Fruit fly (Drosophila melanogaster) whole organism, prepupa: ENCODE measurements around the gene CG11380.

ENCODE experiments used
- Blimp-1 ChIP-seq: fragments of 200-800 bp; sonication (Bioruptor generic); optimal IDR thresholded peaks from 3 replicates; lab custom pipeline; 2017; ENCODE audit warnings: missing biosample characterization, missing genetic modification characterization, mild to moderate bottlenecking, moderate library complexity, missing genetic modification reagents
- CG10631 ChIP-seq: fragments of 200-800 bp; sonication (Bioruptor generic); optimal IDR thresholded peaks from 2 replicates; lab custom pipeline; 2016; ENCODE audit warnings: missing biosample characterization, missing genetic modification characterization
- CG11294 ChIP-seq: fragments of 200-800 bp; sonication (Bioruptor generic); IDR thresholded peaks from 2 replicates; pipeline ENCODE4 v1.3.6; 2022; ENCODE audit warnings: missing biosample characterization, missing genetic modification characterization
- CG11762 ChIP-seq: fragments of 200-800 bp; sonication (Bioruptor generic); optimal IDR thresholded peaks from 3 replicates; lab custom pipeline; 2016; ENCODE audit warnings: missing biosample characterization, missing genetic modification characterization; ENCODE audit not compliant: insufficient read depth
- CG15336 ChIP-seq: fragments of 200-800 bp; sonication (Bioruptor generic); IDR thresholded peaks from 2 replicates; pipeline ENCODE4 v1.3.6; 2022; ENCODE audit warnings: missing biosample characterization, missing genetic modification characterization
- CG1621 ChIP-seq: fragments of 200-800 bp; sonication (Bioruptor generic); optimal IDR thresholded peaks from 3 replicates; lab custom pipeline; 2018; ENCODE audit warnings: missing biosample characterization, mild to moderate bottlenecking, missing genetic modification characterization
- CG16779 ChIP-seq: fragments of 200-800 bp; sonication (Bioruptor generic); optimal IDR thresholded peaks from 3 replicates; lab custom pipeline; 2017; ENCODE audit warnings: missing biosample characterization, mild to moderate bottlenecking, missing genetic modification characterization
- CG31627 ChIP-seq: fragments of 200-800 bp; sonication (Bioruptor generic); optimal IDR thresholded peaks from 3 replicates; lab custom pipeline; 2016; ENCODE audit warnings: missing biosample characterization, missing genetic modification characterization
- CG32006 ChIP-seq: fragments of 200-800 bp; sonication (Bioruptor generic); optimal IDR thresholded peaks from 3 replicates; lab custom pipeline; 2017; ENCODE audit warnings: missing biosample characterization, mild to moderate bottlenecking, missing genetic modification characterization
- CG3919 ChIP-seq: fragments of 200-800 bp; sonication (Bioruptor generic); optimal IDR thresholded peaks from 3 replicates; lab custom pipeline; 2016; ENCODE audit warnings: missing biosample characterization, missing genetic modification characterization
- CG6163 ChIP-seq: fragments of 200-800 bp; sonication (Bioruptor generic); IDR thresholded peaks from 3 replicates; pipeline ENCODE4 v1.3.6; 2022; ENCODE audit warnings: missing biosample characterization, missing genetic modification characterization
- CG6792 ChIP-seq: fragments of 200-800 bp; sonication (Bioruptor generic); optimal IDR thresholded peaks from 3 replicates; lab custom pipeline; 2016; ENCODE audit warnings: missing biosample characterization, missing genetic modification characterization
- CG6808 ChIP-seq: fragments of 200-800 bp; sonication (Bioruptor generic); optimal IDR thresholded peaks from 3 replicates; lab custom pipeline; 2017; ENCODE audit warnings: missing biosample characterization, missing genetic modification characterization, mild to moderate bottlenecking, moderate library complexity, missing genetic modification reagents
- CG6854 ChIP-seq: fragments of 200-800 bp; sonication (Bioruptor generic); optimal IDR thresholded peaks from 2 replicates; lab custom pipeline; 2017; ENCODE audit warnings: missing biosample characterization, mild to moderate bottlenecking, missing genetic modification characterization
- CG7368 ChIP-seq: fragments of 200-800 bp; sonication (Bioruptor generic); optimal IDR thresholded peaks from 3 replicates; lab custom pipeline; 2016; ENCODE audit warnings: missing biosample characterization, missing genetic modification characterization
- CG8119 ChIP-seq: fragments of 200-800 bp; sonication (Bioruptor generic); IDR thresholded peaks from 3 replicates; pipeline ENCODE4 v1.3.6; 2022; ENCODE audit warnings: missing biosample characterization, missing genetic modification characterization
- CG8319 ChIP-seq: fragments of 200-800 bp; sonication (Bioruptor generic); optimal IDR thresholded peaks from 3 replicates; lab custom pipeline; 2016; ENCODE audit warnings: missing biosample characterization, missing genetic modification characterization
- CG8632 ChIP-seq: fragments of 200-800 bp; sonication (Bioruptor generic); optimal IDR thresholded peaks from 3 replicates; lab custom pipeline; 2016; ENCODE audit warnings: missing biosample characterization, missing genetic modification characterization
- CG9139 ChIP-seq: fragments of 200-800 bp; sonication (Bioruptor generic); optimal IDR thresholded peaks from 3 replicates; lab custom pipeline; 2017; ENCODE audit warnings: missing biosample characterization, mild to moderate bottlenecking, missing genetic modification characterization
- Eip78C ChIP-seq: fragments of 200-800 bp; sonication (Bioruptor generic); peaks from one replicate; lab custom pipeline; 2016; ENCODE audit warnings: missing biosample characterization, missing genetic modification characterization
- Eip93F ChIP-seq: fragments of 200-800 bp; sonication (Bioruptor generic); optimal IDR thresholded peaks from 2 replicates; lab custom pipeline; 2016; ENCODE audit warnings: missing biosample characterization, mild to moderate bottlenecking, missing genetic modification characterization
- Ets21C ChIP-seq: fragments of 200-800 bp; sonication (Bioruptor generic); optimal IDR thresholded peaks from 3 replicates; lab custom pipeline; 2016; ENCODE audit warnings: missing biosample characterization, missing genetic modification characterization
- Ets96B ChIP-seq: fragments of 200-800 bp; optimal IDR thresholded peaks from 2 replicates; lab custom pipeline; 2019; ENCODE audit warnings: missing biosample characterization, mild to moderate bottlenecking, missing genetic modification characterization, moderate library complexity
- Gug ChIP-seq: fragments of 200-800 bp; sonication (Bioruptor generic); IDR thresholded peaks from 2 replicates; pipeline ENCODE4 v1.3.6; 2022; ENCODE audit warnings: missing biosample characterization, missing genetic modification characterization
- Hr38 ChIP-seq: sonication (Bioruptor generic); optimal IDR thresholded peaks from 2 replicates; lab custom pipeline; 2016; ENCODE audit warnings: missing biosample characterization, missing genetic modification characterization
- Hr39 ChIP-seq: fragments of 200-800 bp; sonication (Bioruptor generic); optimal IDR thresholded peaks from 2 replicates; lab custom pipeline; 2016; ENCODE audit warnings: missing biosample characterization, missing genetic modification characterization
- Lpt ChIP-seq: fragments of 200-800 bp; sonication (Bioruptor generic); optimal IDR thresholded peaks from 3 replicates; lab custom pipeline; 2016; ENCODE audit warnings: missing biosample characterization, missing genetic modification characterization
- OdsH ChIP-seq: fragments of 200-800 bp; sonication (Bioruptor generic); optimal IDR thresholded peaks from 3 replicates; lab custom pipeline; 2016; ENCODE audit warnings: missing biosample characterization, missing genetic modification characterization
- Smox ChIP-seq: fragments of 200-800 bp; sonication (Bioruptor generic); optimal IDR thresholded peaks from 3 replicates; lab custom pipeline; 2016; ENCODE audit warnings: missing biosample characterization, missing genetic modification characterization
- Sox102F ChIP-seq: fragments of 200-800 bp; sonication (Bioruptor generic); optimal IDR thresholded peaks from 2 replicates; lab custom pipeline; 2016; ENCODE audit warnings: missing biosample characterization, mild to moderate bottlenecking, missing genetic modification characterization
- Sox15 ChIP-seq: fragments of 200-800 bp; sonication (Bioruptor generic); optimal IDR thresholded peaks from 3 replicates; lab custom pipeline; 2016; ENCODE audit warnings: missing biosample characterization, missing genetic modification characterization
- achi ChIP-seq: fragments of 200-800 bp; sonication (Bioruptor generic); optimal IDR thresholded peaks from 3 replicates; lab custom pipeline; 2016; ENCODE audit warnings: missing biosample characterization, missing genetic modification characterization
- cyc ChIP-seq: fragments of 200-800 bp; sonication (Bioruptor generic); optimal IDR thresholded peaks from 3 replicates; lab custom pipeline; 2016; ENCODE audit warnings: missing biosample characterization, missing genetic modification characterization
- dac ChIP-seq: fragments of 200-800 bp; sonication (Bioruptor generic); optimal IDR thresholded peaks from 2 replicates; lab custom pipeline; 2017; ENCODE audit warnings: missing biosample characterization, mild to moderate bottlenecking, missing genetic modification characterization
- dsx ChIP-seq: fragments of 200-800 bp; optimal IDR thresholded peaks from 3 replicates; lab custom pipeline; 2019; ENCODE audit warnings: missing biosample characterization, mild to moderate bottlenecking, missing genetic modification characterization, moderate library complexity; ENCODE audit not compliant: poor library complexity, severe bottlenecking
- eg ChIP-seq: fragments of 200-800 bp; sonication (Bioruptor generic); IDR thresholded peaks from 3 replicates; pipeline ENCODE4 v1.3.6; 2022; ENCODE audit warnings: missing biosample characterization, missing genetic modification characterization
- esn ChIP-seq: fragments of 200-800 bp; sonication (Bioruptor generic); optimal IDR thresholded peaks from 2 replicates; lab custom pipeline; 2016; ENCODE audit warnings: missing biosample characterization, mild to moderate bottlenecking, missing genetic modification characterization, moderate library complexity
- fd59A ChIP-seq: fragments of 200-800 bp; sonication (Bioruptor generic); optimal IDR thresholded peaks from 2 replicates; lab custom pipeline; 2017; ENCODE audit warnings: missing biosample characterization, mild to moderate bottlenecking, missing genetic modification characterization, missing genetic modification reagents
- fd85E ChIP-seq: fragments of 200-800 bp; sonication (Bioruptor generic); optimal IDR thresholded peaks from 3 replicates; lab custom pipeline; 2016; ENCODE audit warnings: missing biosample characterization, missing genetic modification characterization
- fkh ChIP-seq: fragments of 200-800 bp; sonication (Bioruptor generic); optimal IDR thresholded peaks from 3 replicates; lab custom pipeline; 2017; ENCODE audit warnings: missing biosample characterization, mild to moderate bottlenecking, missing genetic modification characterization, moderate library complexity
- lz ChIP-seq: fragments of 200-800 bp; sonication (Bioruptor generic); optimal IDR thresholded peaks from 3 replicates; lab custom pipeline; 2016; ENCODE audit warnings: missing biosample characterization, missing genetic modification characterization
- net ChIP-seq: fragments of 200-800 bp; sonication (Bioruptor generic); optimal IDR thresholded peaks from 3 replicates; lab custom pipeline; 2016; ENCODE audit warnings: missing biosample characterization, missing genetic modification characterization
- pdm3 ChIP-seq: fragments of 200-800 bp; sonication (Bioruptor generic); optimal IDR thresholded peaks from 3 replicates; lab custom pipeline; 2016; ENCODE audit warnings: missing biosample characterization, missing genetic modification characterization
- salr ChIP-seq, 2 experiments: fragments of 200-800 bp; sonication (Bioruptor generic); optimal IDR thresholded peaks; 3 replicates each; lab custom pipeline; 2016 to 2018; ENCODE audit warnings: missing biosample characterization in 2 of 2, missing genetic modification characterization in 2 of 2, mild to moderate bottlenecking in 1 of 2
- ss ChIP-seq, 2 experiments: fragments of 200-800 bp; sonication (Bioruptor generic); optimal IDR thresholded peaks; 2 replicates in 1 of 2; 3 replicates in 1 of 2; lab custom pipeline; 2017 to 2018; ENCODE audit warnings: mild to moderate bottlenecking in 2 of 2, missing biosample characterization in 2 of 2, missing genetic modification characterization in 2 of 2, moderate library complexity in 1 of 2
- svp ChIP-seq: fragments of 200-800 bp; sonication (Bioruptor generic); peaks from one replicate; lab custom pipeline; 2016; ENCODE audit warnings: missing biosample characterization, missing genetic modification characterization
- topi ChIP-seq: fragments of 200-800 bp; sonication (Bioruptor generic); optimal IDR thresholded peaks from 3 replicates; lab custom pipeline; 2016; ENCODE audit warnings: missing biosample characterization, missing genetic modification characterization

Gene CG11380

dm6 chrX:1170117-1170878 lies 20.8 kb upstream of the CG11380 start, which contains the start of gene CG11378:
CG11378 (plus strand) TSS chrX:1170828.
- TF ChIP-seq svp (GFP tag; lab: Kevin White, UChicago) (peak; percentile 50), CG3919 (GFP tag; lab: Kevin White, UChicago) (no peak), CG11762 (GFP tag; lab: Kevin White, UChicago) (no peak), CG8632 (GFP tag; lab: Kevin White, UChicago) (no peak), Gug (GFP tag; lab: Robert Waterston, UW) (no peak), Eip78C (GFP tag; lab: Kevin White, UChicago) (peak; percentile 24), Smox (GFP tag; lab: Kevin White, UChicago) (no peak)

- no peak for TF ChIP-seq CG8319
- no peak for TF ChIP-seq CG15336 (GFP tag; lab: Robert Waterston, UW)
- peak; percentile 19 for TF ChIP-seq CG9139 (GFP tag; lab: Kevin White, UChicago)
- peak; percentile 74 for TF ChIP-seq topi (GFP tag; lab: Kevin White, UChicago)
- no peak for TF ChIP-seq fd59A (GFP tag; lab: Kevin White, UChicago)
- TF ChIP-seq CG1621 (tag; lab: Kevin White, UChicago) = no peak
- TF ChIP-seq dsx (GFP tag; lab: Kevin White, UChicago) = peak; percentile 30
- TF ChIP-seq CG6163 (GFP tag; lab: Robert Waterston, UW) = no peak
- TF ChIP-seq CG11762 (GFP tag; lab: Kevin White, UChicago) = peak; percentile 30
- peak; percentile 30 for TF ChIP-seq CG6854
- TF ChIP-seq achi (GFP tag; lab: Kevin White, UChicago) = peak; percentile 37
- peak; percentile 48 for TF ChIP-seq CG31627 (GFP tag; lab: Kevin White, UChicago)
- TF ChIP-seq CG32006 (GFP tag; lab: Kevin White, UChicago) = peak; percentile 54
- TF ChIP-seq CG3919 (GFP tag; lab: Kevin White, UChicago) = peak; percentile 44
- TF ChIP-seq CG8632 (GFP tag; lab: Kevin White, UChicago) = peak; percentile 60
- peak; percentile 70 for TF ChIP-seq esn (GFP tag; lab: Kevin White, UChicago)
- TF ChIP-seq lz (GFP tag; lab: Kevin White, UChicago) = peak; percentile 58
- TF ChIP-seq dac (GFP tag; lab: Kevin White, UChicago) = no peak
- TF ChIP-seq Blimp-1 (GFP tag; lab: Kevin White, UChicago) = peak; percentile 38
- peak in 1 of 2 experiments; percentile 19 for TF ChIP-seq salr (GFP tag; optimal IDR thresholded peaks at IDR 0.05; lab: Kevin White, UChicago)
- peak; percentile 35 for TF ChIP-seq net (GFP tag; lab: Kevin White, UChicago)
- no peak for TF ChIP-seq CG11294 (GFP tag; lab: Robert Waterston, UW)
- peak; percentile 69 for TF ChIP-seq CG6808
- TF ChIP-seq Ets96B (tag; lab: Kevin White, UChicago) = peak; percentile 46
- TF ChIP-seq CG6792 (GFP tag; lab: Kevin White, UChicago) = peak; percentile 45
- TF ChIP-seq CG7368 (GFP tag; lab: Kevin White, UChicago) = peak; percentile 33
- TF ChIP-seq Hr38 (GFP tag; lab: Kevin White, UChicago) = no peak
- TF ChIP-seq Sox102F (GFP tag; lab: Kevin White, UChicago) = peak; percentile 60
- TF ChIP-seq CG10631 (GFP tag; lab: Kevin White, UChicago) = peak; percentile 42
- peak; percentile 57 for TF ChIP-seq OdsH (GFP tag; lab: Kevin White, UChicago)
- TF ChIP-seq pdm3 (GFP tag; lab: Kevin White, UChicago) = peak; percentile 58
- TF ChIP-seq Smox (GFP tag; lab: Kevin White, UChicago) = peak; percentile 59
- TF ChIP-seq eg (GFP tag; lab: Robert Waterston, UW) = no peak
- 0 out of 3 replicates have a peak, but pooled peaks have one; percentile 27 for TF ChIP-seq CG8119 (GFP tag; lab: Robert Waterston, UW)
- TF ChIP-seq CG16779 = peak; percentile 26
- TF ChIP-seq Gug (GFP tag; lab: Robert Waterston, UW) = no peak
- peak; percentile 93 for TF ChIP-seq svp (GFP tag; lab: Kevin White, UChicago)
- TF ChIP-seq Ets21C (GFP tag; lab: Kevin White, UChicago) = peak; percentile 42
- TF ChIP-seq fkh = no peak
- TF ChIP-seq Hr39 (GFP tag; lab: Kevin White, UChicago) = peak; percentile 50
- no peak for TF ChIP-seq fd85E (GFP tag; lab: Kevin White, UChicago)
- peak; percentile 18 for TF ChIP-seq Sox15
- TF ChIP-seq ss (GFP tag; optimal IDR thresholded peaks at IDR 0.05; lab: Kevin White, UChicago) = peak; percentile 48 to 69
- no peak for TF ChIP-seq Lpt (GFP tag; lab: Kevin White, UChicago)
- peak; percentile 37 for TF ChIP-seq Eip93F (GFP tag; lab: Kevin White, UChicago)
- TF ChIP-seq cyc (GFP tag; lab: Kevin White, UChicago) = peak; percentile 49
Measured at dm6 chrX:1171018-1171417, 20.1 kb upstream of the CG11380 start.
